Fruit fly (Drosophila melanogaster): ENCODE data around the gene Mdr65.

DNA sequence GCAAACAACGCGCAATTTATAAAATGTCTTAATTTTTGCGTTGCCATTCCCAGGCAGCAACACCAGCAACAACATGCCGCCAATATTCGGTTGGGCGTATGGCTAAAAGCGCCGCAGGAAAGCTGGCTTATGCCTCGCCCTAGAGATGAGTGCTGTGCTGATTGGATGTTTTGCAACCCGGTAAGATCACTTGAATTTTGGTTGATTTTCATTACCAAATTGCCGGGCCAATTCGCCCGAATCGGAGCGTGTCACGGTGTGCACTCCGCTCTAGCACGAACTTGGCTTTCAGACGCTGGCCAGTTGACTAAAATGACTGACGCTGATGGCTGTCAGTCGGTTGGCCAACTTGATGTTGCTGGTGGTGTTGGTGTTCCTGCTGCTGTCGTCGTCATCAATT is 39.9 kb upstream of the Mdr65 start:
- TF ChIP-seq CG8478 (optimal IDR thresholded peaks at IDR 0.05) (no peak), CTCF (optimal IDR thresholded peaks at IDR 0.05) (no peak)

Measured in S2 (cell line).